Worm (Caenorhabditis elegans): Measurements from ENCODE around the gene kmo-1.

DNA sequence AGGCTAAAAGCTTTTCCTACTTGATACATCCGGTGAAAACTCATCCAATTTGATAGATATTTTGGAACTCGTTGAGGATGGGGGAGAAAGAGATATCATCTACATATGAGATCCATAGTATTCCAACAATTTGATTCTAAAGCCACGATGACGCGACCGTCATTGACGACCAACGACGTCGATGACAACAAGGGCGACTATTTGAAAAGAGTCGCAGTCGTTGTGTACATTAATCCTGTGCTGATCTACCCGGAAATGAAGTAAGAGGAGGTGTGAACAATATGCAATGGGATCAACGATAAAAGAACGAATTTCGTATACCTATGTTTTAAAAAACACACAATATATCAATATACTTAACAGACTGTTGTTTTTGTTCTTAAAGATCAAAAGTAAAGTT is 42.2 kb downstream of the kmo-1 start:
- TF ChIP-seq tbx-37 (GFP tag; conservative IDR thresholded peaks at IDR 0.05) (no peak), hnd-1 (tag; optimal IDR thresholded peaks at IDR 0.05) (no peak)

All from whole organism, early embryonic.